Worm (Caenorhabditis elegans): ENCODE results near the gene ZK1067.3.

The ZK1067.3 gene

ce11 chrII:9268983-9269382, 45.9 kb downstream of the ZK1067.3 start (continued):
- peak; percentile 99 for TF ChIP-seq zip-8 (tag; optimal IDR thresholded peaks at IDR 0.05)
- TF ChIP-seq lin-13 (tag; optimal IDR thresholded peaks at IDR 0.05), result no peak
- TF ChIP-seq snpc-4 (tag; optimal IDR thresholded peaks at IDR 0.05), result no peak
- no peak for TF ChIP-seq ceh-83 (GFP tag; optimal IDR thresholded peaks at IDR 0.05)

- TF ChIP-seq tbx-8 (GFP tag; optimal IDR thresholded peaks at IDR 0.05) (no peak), unc-62 (GFP tag; optimal IDR thresholded peaks at IDR 0.05) (no peak), nhr-2 (tag; optimal IDR thresholded peaks at IDR 0.05) (no peak), cnd-1 (tag; optimal IDR thresholded peaks at IDR 0.05) (no peak), blmp-1 (tag; optimal IDR thresholded peaks at IDR 0.05) (no peak), nhr-237 (tag; optimal IDR thresholded peaks at IDR 0.05) (no peak), sem-2 (GFP tag; optimal IDR thresholded peaks at IDR 0.05) (no peak), snpc-4 (tag; optimal IDR thresholded peaks at IDR 0.05) (no peak), lin-13 (tag; optimal IDR thresholded peaks at IDR 0.05) (no peak), mls-2 (tag; optimal IDR thresholded peaks at IDR 0.05) (no peak), bed-3 (GFP tag; optimal IDR thresholded peaks at IDR 0.05) (no peak), ceh-39 (tag; optimal IDR thresholded peaks at IDR 0.05) (no peak)
Observed at ce11 chrII:9269588-9269987, 46.5 kb downstream of the ZK1067.3 start, which contains the start of gene C01G6.3. C01G6.3 (plus strand) TSS chrII:9269888.

- TF ChIP-seq tbx-8 (GFP tag; optimal IDR thresholded peaks at IDR 0.05), result no peak
- no peak for TF ChIP-seq mep-1 (tag; optimal IDR thresholded peaks at IDR 0.05)
- no peak for TF ChIP-seq unc-120 (tag; optimal IDR thresholded peaks at IDR 0.05; ENCODE audit: poor library complexity, severe bottlenecking)
Observed at ce11 chrII:9271285-9271684, 48.2 kb downstream of the ZK1067.3 start.

ce11 chrII:9272942-9273341, 49.9 kb downstream of the ZK1067.3 start, which contains the start of gene C01G6.4:
C01G6.4 (minus strand) TSS chrII:9273042.
- TF ChIP-seq mls-2 (tag; optimal IDR thresholded peaks at IDR 0.05) (no peak), nhr-76 (tag; optimal IDR thresholded peaks at IDR 0.05) (no peak), lsy-2 (tag; optimal IDR thresholded peaks at IDR 0.05) (no peak), cnd-1 (tag; optimal IDR thresholded peaks at IDR 0.05) (no peak), unc-120 (tag; optimal IDR thresholded peaks at IDR 0.05; ENCODE audit: poor library complexity, severe bottlenecking) (no peak), ces-1 (GFP tag; optimal IDR thresholded peaks at IDR 0.05) (no peak), ceh-43 (GFP tag; optimal IDR thresholded peaks at IDR 0.05) (no peak), zip-8 (tag; optimal IDR thresholded peaks at IDR 0.05) (no peak), nhr-2 (tag; optimal IDR thresholded peaks at IDR 0.05) (no peak), nhr-12 (tag; optimal IDR thresholded peaks at IDR 0.05) (no peak), ceh-83 (GFP tag; optimal IDR thresholded peaks at IDR 0.05) (no peak), mep-1 (tag; optimal IDR thresholded peaks at IDR 0.05) (no peak), ceh-39 (tag; optimal IDR thresholded peaks at IDR 0.05) (no peak), nhr-237 (tag; optimal IDR thresholded peaks at IDR 0.05) (no peak), mab-5 (tag; optimal IDR thresholded peaks at IDR 0.05) (no peak), lin-32 (GFP tag; optimal IDR thresholded peaks at IDR 0.05) (no peak), lin-13 (tag; optimal IDR thresholded peaks at IDR 0.05) (no peak)

ce11 chrII:9273984-9274383, 50.9 kb downstream of the ZK1067.3 start:
- TF ChIP-seq unc-120 (tag; optimal IDR thresholded peaks at IDR 0.05; ENCODE audit: poor library complexity, severe bottlenecking) (peak; percentile 79), ham-2 (GFP tag; optimal IDR thresholded peaks at IDR 0.05) (no peak), blmp-1 (tag; optimal IDR thresholded peaks at IDR 0.05) (no peak), mls-2 (tag; optimal IDR thresholded peaks at IDR 0.05) (peak; percentile 20), nhr-2 (tag; optimal IDR thresholded peaks at IDR 0.05) (no peak), zip-8 (tag; optimal IDR thresholded peaks at IDR 0.05) (no peak), nhr-12 (tag; optimal IDR thresholded peaks at IDR 0.05) (no peak), lin-32 (GFP tag; optimal IDR thresholded peaks at IDR 0.05) (peak; percentile 10), M03D4.4 (tag; optimal IDR thresholded peaks at IDR 0.05) (no peak), lin-13 (tag; optimal IDR thresholded peaks at IDR 0.05) (no peak), bed-3 (GFP tag; optimal IDR thresholded peaks at IDR 0.05) (no peak), sem-2 (GFP tag; optimal IDR thresholded peaks at IDR 0.05) (no peak), ces-1 (GFP tag; optimal IDR thresholded peaks at IDR 0.05) (peak; percentile 86), ceh-39 (tag; optimal IDR thresholded peaks at IDR 0.05) (peak; percentile 28), unc-62 (GFP tag; optimal IDR thresholded peaks at IDR 0.05) (peak; percentile 63), ceh-83 (GFP tag; optimal IDR thresholded peaks at IDR 0.05) (no peak), mep-1 (tag; optimal IDR thresholded peaks at IDR 0.05) (peak; percentile 32), snpc-4 (tag; optimal IDR thresholded peaks at IDR 0.05) (no peak), unc-39 (tag; optimal IDR thresholded peaks at IDR 0.05) (no peak), nhr-28 (tag; optimal IDR thresholded peaks at IDR 0.05) (no peak), cnd-1 (tag; optimal IDR thresholded peaks at IDR 0.05) (peak; percentile 65), elt-3 (tag; optimal IDR thresholded peaks at IDR 0.05) (no peak), ztf-11 (tag; optimal IDR thresholded peaks at IDR 0.05) (no peak), lsy-2 (tag; optimal IDR thresholded peaks at IDR 0.05) (peak; percentile 19), flh-1 (GFP tag; optimal IDR thresholded peaks at IDR 0.05) (no peak), drap-1 (GFP tag; optimal IDR thresholded peaks at IDR 0.05) (no peak), mab-5 (tag; optimal IDR thresholded peaks at IDR 0.05) (no peak), nhr-76 (tag; optimal IDR thresholded peaks at IDR 0.05) (no peak), nhr-237 (tag; optimal IDR thresholded peaks at IDR 0.05) (no peak), sptf-1 (tag; optimal IDR thresholded peaks at IDR 0.05) (no peak), hlh-1 (tag; optimal IDR thresholded peaks at IDR 0.05) (peak; percentile 80), tbx-8 (GFP tag; optimal IDR thresholded peaks at IDR 0.05) (no peak), elt-1 (tag; optimal IDR thresholded peaks at IDR 0.05; ENCODE audit: borderline replicate concordance, insufficient read depth) (no peak), pha-4 (tag; optimal IDR thresholded peaks at IDR 0.05) (peak; percentile 58), ceh-43 (GFP tag; optimal IDR thresholded peaks at IDR 0.05) (no peak)
